Worm (Caenorhabditis elegans): Measurements from ENCODE around the gene cks-1.

cks-1 gene

DNA sequence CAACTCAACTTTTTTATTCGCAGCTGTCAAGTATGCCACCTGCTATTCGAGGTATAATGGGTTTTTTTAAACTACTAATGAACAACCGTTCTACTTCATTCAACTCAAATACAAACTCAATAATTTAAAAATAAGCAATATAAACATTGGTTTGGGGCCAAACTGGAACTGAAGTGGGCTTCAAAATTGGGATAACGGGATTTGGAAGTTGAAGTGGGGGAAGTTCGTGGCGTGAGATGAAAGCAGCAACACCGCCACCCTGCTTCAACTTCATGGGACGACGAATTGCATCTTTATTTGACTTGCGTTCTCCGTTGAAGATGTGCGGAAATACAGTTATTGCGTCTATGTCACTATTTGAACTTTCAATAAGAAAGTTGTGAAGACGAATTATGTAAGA, 35.2 kb upstream of the cks-1 start:
- TF ChIP-seq lsy-2 (tag; optimal IDR thresholded peaks at IDR 0.05) = no peak

DNA sequence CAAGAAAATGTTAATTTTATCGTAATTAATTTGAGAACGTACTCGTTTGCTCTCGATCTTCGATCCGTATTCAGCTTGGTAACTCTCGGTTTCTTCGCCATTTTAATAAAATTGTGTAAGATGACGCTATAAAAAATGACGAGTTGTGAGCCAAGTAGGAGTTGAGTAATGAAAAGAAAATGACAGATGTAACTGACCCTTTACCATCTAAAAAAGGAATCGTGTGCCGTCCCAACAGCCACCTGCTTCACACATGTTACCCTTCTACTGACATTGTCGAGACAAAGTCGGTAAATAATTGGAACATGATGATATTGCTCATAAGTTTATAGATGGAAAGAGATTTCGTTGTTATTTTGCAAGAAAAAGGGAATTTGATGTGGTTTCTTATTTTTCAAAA, 34.4 kb upstream of the cks-1 start, which contains the start of gene hlh-12:
hlh-12 (minus strand) TSS at position 101 of the 400 bp plus-strand sequence.
- TF ChIP-seq ceh-83 (GFP tag; optimal IDR thresholded peaks at IDR 0.05) = no peak
- TF ChIP-seq unc-62 (GFP tag; optimal IDR thresholded peaks at IDR 0.05) = no peak
- no peak for TF ChIP-seq lin-13 (tag; optimal IDR thresholded peaks at IDR 0.05)
- TF ChIP-seq mep-1 (tag; optimal IDR thresholded peaks at IDR 0.05) = no peak
- no peak for TF ChIP-seq nhr-12 (tag; optimal IDR thresholded peaks at IDR 0.05)
- TF ChIP-seq flh-1 (GFP tag; optimal IDR thresholded peaks at IDR 0.05) = no peak
- no peak for TF ChIP-seq nhr-76 (tag; optimal IDR thresholded peaks at IDR 0.05)
- no peak for TF ChIP-seq ztf-11 (tag; optimal IDR thresholded peaks at IDR 0.05)

DNA sequence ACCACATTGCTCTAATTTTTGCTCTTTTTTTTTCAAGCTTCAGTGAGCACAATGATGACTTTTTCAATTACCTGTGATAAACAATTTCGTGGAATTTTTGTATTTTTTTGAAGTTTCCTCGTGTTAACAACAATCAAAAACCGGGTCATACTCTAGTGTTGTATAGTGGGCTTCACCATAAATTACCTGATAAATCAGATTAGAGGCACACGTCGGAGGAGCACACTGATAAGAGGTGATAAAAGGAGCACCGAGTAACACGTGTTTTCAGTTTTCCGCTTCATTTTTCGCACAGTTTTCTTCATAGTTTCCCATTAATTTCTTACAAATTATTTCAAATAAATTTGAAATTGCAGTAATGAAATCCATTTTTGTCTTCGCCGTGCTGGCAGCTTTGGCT, 32.4 kb upstream of the cks-1 start, which contains the start of gene spp-8:
spp-8 (plus strand) TSS at position 357 of the 400 bp plus-strand sequence.
- TF ChIP-seq unc-39 (tag; optimal IDR thresholded peaks at IDR 0.05) (no peak), nhr-237 (tag; optimal IDR thresholded peaks at IDR 0.05) (no peak), sem-2 (GFP tag; optimal IDR thresholded peaks at IDR 0.05) (no peak), ceh-39 (tag; optimal IDR thresholded peaks at IDR 0.05) (no peak), ces-1 (GFP tag; optimal IDR thresholded peaks at IDR 0.05) (no peak), lin-13 (tag; optimal IDR thresholded peaks at IDR 0.05) (no peak), elt-3 (tag; optimal IDR thresholded peaks at IDR 0.05) (no peak), bed-3 (GFP tag; optimal IDR thresholded peaks at IDR 0.05) (no peak), lin-32 (GFP tag; optimal IDR thresholded peaks at IDR 0.05) (no peak), unc-120 (tag; optimal IDR thresholded peaks at IDR 0.05; ENCODE audit: poor library complexity, severe bottlenecking) (no peak)

DNA sequence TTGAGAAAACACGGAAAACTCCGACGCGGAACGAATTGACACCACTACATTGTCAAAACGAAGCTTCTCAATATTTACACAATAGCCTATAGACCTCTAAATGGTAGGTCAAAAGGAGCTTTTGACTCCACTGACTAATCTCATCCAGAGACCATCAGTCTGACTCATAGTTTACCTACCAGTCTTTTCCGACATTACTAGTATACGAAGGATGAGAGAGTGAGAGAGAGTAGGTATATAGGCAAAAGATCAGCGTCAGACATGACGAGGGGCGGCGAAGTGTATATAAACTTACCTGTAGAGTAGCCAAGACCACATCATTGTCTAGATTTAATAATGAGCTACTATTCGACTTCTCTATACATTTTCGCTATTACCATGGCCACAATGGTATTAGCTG, 26.5 kb upstream of the cks-1 start, which contains the start of gene srlf-3:
srlf-3 (plus strand) TSS at position 301 of the 400 bp plus-strand sequence.
- TF ChIP-seq nhr-76 (tag; optimal IDR thresholded peaks at IDR 0.05) (no peak), zip-8 (tag; optimal IDR thresholded peaks at IDR 0.05) (no peak), tbx-8 (GFP tag; optimal IDR thresholded peaks at IDR 0.05) (no peak), nhr-12 (tag; optimal IDR thresholded peaks at IDR 0.05) (no peak), ztf-11 (tag; optimal IDR thresholded peaks at IDR 0.05) (no peak), cnd-1 (tag; optimal IDR thresholded peaks at IDR 0.05) (no peak), ceh-39 (tag; optimal IDR thresholded peaks at IDR 0.05) (no peak), lsy-2 (tag; optimal IDR thresholded peaks at IDR 0.05) (no peak), lin-13 (tag; optimal IDR thresholded peaks at IDR 0.05) (no peak)

DNA sequence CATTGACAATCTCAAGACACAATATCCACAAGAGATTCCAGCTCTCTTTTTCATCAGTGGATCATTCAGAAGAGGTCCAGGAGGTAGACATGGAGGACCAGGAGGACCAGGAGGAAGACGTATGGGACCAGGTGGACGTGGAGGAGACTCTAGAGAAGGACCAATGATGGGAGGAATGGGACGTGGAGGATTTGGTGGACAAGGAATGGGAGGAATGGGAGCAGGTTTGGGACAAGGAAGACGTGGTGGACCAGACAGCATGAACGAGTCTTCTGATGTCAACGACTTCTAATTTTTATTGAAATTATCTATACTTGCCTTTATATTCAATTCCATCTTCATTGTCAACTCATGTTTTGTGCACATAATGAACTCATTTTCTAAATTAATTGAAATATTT, 25.7 kb upstream of the cks-1 start:
- TF ChIP-seq nhr-237 (tag; optimal IDR thresholded peaks at IDR 0.05) (no peak), sem-2 (GFP tag; optimal IDR thresholded peaks at IDR 0.05) (no peak), unc-39 (tag; optimal IDR thresholded peaks at IDR 0.05) (no peak), elt-1 (tag; optimal IDR thresholded peaks at IDR 0.05; ENCODE audit: borderline replicate concordance, insufficient read depth) (no peak), tbx-8 (GFP tag; optimal IDR thresholded peaks at IDR 0.05) (no peak), M03D4.4 (tag; optimal IDR thresholded peaks at IDR 0.05) (no peak), mls-2 (tag; optimal IDR thresholded peaks at IDR 0.05) (no peak), sptf-1 (tag; optimal IDR thresholded peaks at IDR 0.05) (no peak), ceh-83 (GFP tag; optimal IDR thresholded peaks at IDR 0.05) (no peak), hlh-1 (tag; optimal IDR thresholded peaks at IDR 0.05) (no peak), ham-2 (GFP tag; optimal IDR thresholded peaks at IDR 0.05) (no peak), ceh-39 (tag; optimal IDR thresholded peaks at IDR 0.05) (no peak), mep-1 (tag; optimal IDR thresholded peaks at IDR 0.05) (no peak), blmp-1 (tag; optimal IDR thresholded peaks at IDR 0.05) (no peak), nhr-12 (tag; optimal IDR thresholded peaks at IDR 0.05) (no peak), bed-3 (GFP tag; optimal IDR thresholded peaks at IDR 0.05) (no peak)

DNA sequence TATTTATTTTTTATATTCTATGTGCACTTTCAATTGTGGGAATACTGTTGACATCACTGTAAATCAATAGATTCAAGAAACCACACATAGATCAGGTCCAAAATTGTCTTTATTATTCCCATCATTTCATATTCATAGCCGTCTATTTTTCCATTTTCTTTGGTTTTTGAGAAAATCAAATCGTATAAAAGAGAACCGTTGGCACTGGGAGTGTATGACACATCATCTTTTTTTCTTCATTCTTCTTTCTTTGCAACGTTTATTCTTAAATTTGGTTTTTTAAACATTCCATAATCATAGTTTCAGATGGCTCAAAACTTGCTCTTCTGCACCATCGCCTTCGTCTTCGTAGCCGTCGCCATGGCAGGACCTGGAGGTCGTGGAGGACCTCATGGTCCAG, 23.8 kb upstream of the cks-1 start, which contains the start of gene srlf-2:
srlf-2 (plus strand) TSS at position 301 of the 400 bp plus-strand sequence.
- no peak for TF ChIP-seq ces-1 (GFP tag; optimal IDR thresholded peaks at IDR 0.05)
- TF ChIP-seq flh-1 (GFP tag; optimal IDR thresholded peaks at IDR 0.05) = no peak
- TF ChIP-seq zip-8 (tag; optimal IDR thresholded peaks at IDR 0.05) = no peak
- no peak for TF ChIP-seq mab-5 (tag; optimal IDR thresholded peaks at IDR 0.05)
- TF ChIP-seq unc-39 (tag; optimal IDR thresholded peaks at IDR 0.05) = no peak
- TF ChIP-seq lin-32 (GFP tag; optimal IDR thresholded peaks at IDR 0.05) = no peak
- no peak for TF ChIP-seq unc-62 (GFP tag; optimal IDR thresholded peaks at IDR 0.05)
- TF ChIP-seq ztf-11 (tag; optimal IDR thresholded peaks at IDR 0.05) = no peak
- no peak for TF ChIP-seq hlh-1 (tag; optimal IDR thresholded peaks at IDR 0.05)
- no peak for TF ChIP-seq elt-3 (tag; optimal IDR thresholded peaks at IDR 0.05)
